Fruit fly (Drosophila melanogaster): ENCODE results near the gene bbg.

DNA sequence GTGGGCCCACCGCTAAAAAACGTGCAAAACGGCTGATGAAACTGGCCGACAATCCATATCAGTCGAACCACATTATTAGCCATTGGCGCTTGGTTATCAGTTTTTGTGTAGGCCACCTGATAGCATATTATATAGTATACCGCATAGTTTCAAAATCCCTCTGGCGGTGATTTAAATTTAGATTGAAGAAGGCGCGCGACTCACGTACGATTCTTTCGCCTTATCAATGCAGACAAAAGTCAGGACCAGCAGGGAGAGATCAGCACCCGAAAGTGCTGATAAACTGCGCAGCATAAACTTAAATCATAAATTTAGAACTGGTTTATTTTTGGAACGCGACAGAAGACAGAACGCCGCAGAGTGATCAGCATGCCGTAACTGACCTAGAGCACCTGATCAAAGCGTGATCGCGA, 17.8 kb upstream of the bbg start:
- no peak for TF ChIP-seq Eip75B (GFP tag; optimal IDR thresholded peaks at IDR 0.05)
- TF ChIP-seq Lpt (GFP tag; optimal IDR thresholded peaks at IDR 0.05), result no peak
- peak; percentile 53 for TF ChIP-seq Eip78C (GFP tag)
- TF ChIP-seq CG7368 (GFP tag; optimal IDR thresholded peaks at IDR 0.05), result no peak
- TF ChIP-seq CG15336 (GFP tag; IDR thresholded peaks at IDR 0.05), result no peak
- TF ChIP-seq OdsH (GFP tag; optimal IDR thresholded peaks at IDR 0.05), result no peak
- TF ChIP-seq CG6276 (GFP tag; optimal IDR thresholded peaks at IDR 0.05), result no peak
- TF ChIP-seq Sox15 (GFP tag; optimal IDR thresholded peaks at IDR 0.05), result no peak
- TF ChIP-seq CG16779 (tag; optimal IDR thresholded peaks at IDR 0.05), result no peak

Measured in whole organism, prepupa.